Fruit fly (Drosophila melanogaster) whole organism, embryonic: ENCODE measurements around the gene Tango5.

ENCODE experiments used
- ATbp ChIP-seq: fragments of 200-800 bp; sonication (Bioruptor generic); optimal IDR thresholded peaks from 2 replicates; lab custom pipeline; 2017; ENCODE audit warnings: missing biosample characterization, mild to moderate bottlenecking, missing genetic modification characterization, missing genetic modification reagents
- Adf1 ChIP-seq: fragments of 200-800 bp; sonication (Bioruptor generic); IDR thresholded peaks from 2 replicates; pipeline ENCODE4 v1.3.6; 2022; ENCODE audit warnings: missing biosample characterization, missing genetic modification characterization
- BtbVII ChIP-seq: fragments of 200-800 bp; sonication (Bioruptor generic); optimal IDR thresholded peaks from 3 replicates; lab custom pipeline; 2017; ENCODE audit warnings: missing biosample characterization, mild to moderate bottlenecking, missing genetic modification characterization
- CG11723 ChIP-seq: fragments of 200-800 bp; sonication (Bioruptor generic); optimal IDR thresholded peaks from 2 replicates; lab custom pipeline; 2017; ENCODE audit warnings: missing biosample characterization, mild to moderate bottlenecking, missing genetic modification characterization
- CG14860 ChIP-seq: fragments of 200-800 bp; sonication (Bioruptor generic); IDR thresholded peaks from 3 replicates; pipeline ENCODE4 v1.3.6; 2022; ENCODE audit warnings: missing biosample characterization, missing genetic modification characterization; ENCODE audit not compliant: partially characterized antibody
- CG1603 ChIP-seq: fragments of 200-800 bp; sonication (Bioruptor generic); optimal IDR thresholded peaks from 2 replicates; lab custom pipeline; 2019; ENCODE audit warnings: missing biosample characterization, mild to moderate bottlenecking, missing genetic modification characterization, moderate library complexity
- CG18599 ChIP-seq: fragments of 200-800 bp; sonication (Bioruptor generic); optimal IDR thresholded peaks from 3 replicates; lab custom pipeline; 2017; ENCODE audit warnings: missing biosample characterization, missing genetic modification characterization, mild to moderate bottlenecking, moderate library complexity, missing genetic modification reagents
- CG2678 ChIP-seq: fragments of 200-800 bp; sonication (Bioruptor generic); optimal IDR thresholded peaks from 3 replicates; lab custom pipeline; 2019; ENCODE audit warnings: missing biosample characterization, mild to moderate bottlenecking, missing genetic modification characterization, moderate library complexity
- CG3726 ChIP-seq: fragments of 200-800 bp; sonication (Bioruptor generic); IDR thresholded peaks from 3 replicates; pipeline ENCODE4, ENCODE4 v1.3.6; 2022; ENCODE audit warnings: missing biosample characterization, missing genetic modification characterization
- CG3847 ChIP-seq: fragments of 200-800 bp; sonication (Bioruptor generic); IDR thresholded peaks from 2 replicates; pipeline ENCODE4 v1.3.6; 2022; ENCODE audit warnings: missing biosample characterization, missing genetic modification characterization
- CG4360 ChIP-seq: fragments of 200-800 bp; sonication (Bioruptor generic); IDR thresholded peaks from 2 replicates; pipeline ENCODE4 v1.3.6; 2022; ENCODE audit warnings: missing biosample characterization, missing genetic modification characterization
- CG4404 ChIP-seq: fragments of 200-800 bp; sonication (Bioruptor generic); IDR thresholded peaks from 2 replicates; pipeline ENCODE4 v1.3.6; 2022; ENCODE audit warnings: missing biosample characterization, missing genetic modification characterization
- CG5245 ChIP-seq: fragments of 200-800 bp; sonication (Bioruptor generic); optimal IDR thresholded peaks from 3 replicates; lab custom pipeline; 2016; ENCODE audit warnings: missing biosample characterization, missing genetic modification characterization
- CG6689 ChIP-seq: fragments of 200-800 bp; sonication (Bioruptor generic); IDR thresholded peaks from 2 replicates; pipeline ENCODE4 v1.3.6; 2022; ENCODE audit warnings: missing biosample characterization, missing genetic modification characterization
- CG6765 ChIP-seq: fragments of 200-800 bp; sonication (Bioruptor generic); optimal IDR thresholded peaks from 3 replicates; lab custom pipeline; 2017; ENCODE audit warnings: missing biosample characterization, mild to moderate bottlenecking, missing genetic modification characterization
- CG6854 ChIP-seq: fragments of 200-800 bp; sonication (Bioruptor generic); optimal IDR thresholded peaks from 3 replicates; lab custom pipeline; 2017; ENCODE audit warnings: missing biosample characterization, mild to moderate bottlenecking, missing genetic modification characterization
- CG7839 ChIP-seq: fragments of 200-800 bp; sonication (Bioruptor generic); optimal IDR thresholded peaks from 3 replicates; lab custom pipeline; 2018; ENCODE audit warnings: missing biosample characterization, mild to moderate bottlenecking, missing genetic modification characterization, moderate library complexity
- CG8944 ChIP-seq: fragments of 200-800 bp; sonication (Bioruptor generic); optimal IDR thresholded peaks from 3 replicates; lab custom pipeline; 2016; ENCODE audit warnings: missing biosample characterization, missing genetic modification characterization
- CG9727 ChIP-seq: fragments of 200-800 bp; sonication (Bioruptor generic); optimal IDR thresholded peaks from 3 replicates; lab custom pipeline; 2017; ENCODE audit warnings: missing biosample characterization, mild to moderate bottlenecking, missing genetic modification characterization
- Fer2 ChIP-seq: fragments of 200-800 bp; sonication (Bioruptor generic); optimal IDR thresholded peaks from 2 replicates; lab custom pipeline; 2018; ENCODE audit warnings: missing biosample characterization, mild to moderate bottlenecking, missing genetic modification characterization, moderate library complexity
- Hr78 ChIP-seq, 2 experiments: fragments of 200-800 bp in 1 of 2; fragments of >200 bp in 1 of 2; sonication (Bioruptor generic) in 1 of 2; optimal IDR thresholded peaks; 2 replicates each; lab custom pipeline; 2017 to 2019; ENCODE audit warnings: missing biosample characterization in 2 of 2, missing genetic modification characterization in 2 of 2, mild to moderate bottlenecking in 1 of 2, moderate library complexity in 1 of 2
- NFAT ChIP-seq: fragments of 200-800 bp; sonication (Bioruptor generic); IDR thresholded peaks from 2 replicates; pipeline ENCODE4 v1.3.6; 2022; ENCODE audit warnings: missing biosample characterization, missing genetic modification characterization
- Rfx ChIP-seq: fragments of 200-800 bp; sonication (Bioruptor generic); IDR thresholded peaks from 2 replicates; pipeline ENCODE4 v1.3.6; 2022; ENCODE audit warnings: missing biosample characterization, missing genetic modification characterization
- Side ChIP-seq: fragments of 200-800 bp; sonication (Bioruptor generic); optimal IDR thresholded peaks from 2 replicates; lab custom pipeline; 2016; ENCODE audit warnings: missing biosample characterization, missing genetic modification characterization
- Six4 ChIP-seq: fragments of 200-800 bp; sonication (Bioruptor generic); optimal IDR thresholded peaks from 2 replicates; lab custom pipeline; 2016; ENCODE audit warnings: missing biosample characterization, missing genetic modification characterization
- Sox102F ChIP-seq: fragments of 200-800 bp; sonication (Bioruptor generic); optimal IDR thresholded peaks from 2 replicates; lab custom pipeline; 2018; ENCODE audit warnings: missing biosample characterization, mild to moderate bottlenecking, missing genetic modification characterization, moderate library complexity
- abd-A ChIP-seq: fragments of 200-800 bp; sonication (Bioruptor generic); optimal IDR thresholded peaks from 3 replicates; lab custom pipeline; 2019; ENCODE audit warnings: missing biosample characterization, mild to moderate bottlenecking, missing genetic modification characterization, moderate library complexity
- ash1 ChIP-seq: fragments of 200-800 bp; sonication (Bioruptor generic); optimal IDR thresholded peaks from 2 replicates; lab custom pipeline; 2018; ENCODE audit warnings: missing biosample characterization, mild to moderate bottlenecking, missing genetic modification characterization
- bcd ChIP-seq: fragments of 200-800 bp; sonication (Bioruptor generic); optimal IDR thresholded peaks from 2 replicates; lab custom pipeline; 2017; ENCODE audit warnings: missing biosample characterization, mild to moderate bottlenecking, missing genetic modification characterization
- cas ChIP-seq: fragments of 200-800 bp; sonication (Bioruptor generic); IDR thresholded peaks from 2 replicates; pipeline ENCODE4 v1.3.6; 2022; ENCODE audit warnings: missing biosample characterization, missing genetic modification characterization
- caup ChIP-seq: fragments of 200-800 bp; sonication (Bioruptor generic); optimal IDR thresholded peaks from 3 replicates; lab custom pipeline; 2017; ENCODE audit warnings: missing biosample characterization, mild to moderate bottlenecking, missing genetic modification characterization, moderate library complexity; ENCODE audit not compliant: severe bottlenecking
- chinmo ChIP-seq: fragments of 200-800 bp; sonication (Bioruptor generic); IDR thresholded peaks from 4 replicates; pipeline ENCODE4 v1.3.6; 2022; ENCODE audit warnings: missing biosample characterization, missing genetic modification characterization; ENCODE audit not compliant: partially characterized antibody
- corto ChIP-seq: fragments of 200-800 bp; sonication (Bioruptor generic); optimal IDR thresholded peaks from 2 replicates; lab custom pipeline; 2016; ENCODE audit warnings: missing biosample characterization, mild to moderate bottlenecking, missing genetic modification characterization, moderate library complexity
- cwo ChIP-seq: fragments of 200-800 bp; sonication (Bioruptor generic); optimal IDR thresholded peaks from 3 replicates; lab custom pipeline; 2017; ENCODE audit warnings: missing biosample characterization, missing genetic modification characterization, mild to moderate bottlenecking, moderate library complexity, missing genetic modification reagents
- disco-r ChIP-seq: fragments of 200-800 bp; sonication (Bioruptor generic); optimal IDR thresholded peaks from 2 replicates; lab custom pipeline; 2016; ENCODE audit warnings: missing biosample characterization, missing genetic modification characterization
- dmrt99B ChIP-seq: fragments of 200-800 bp; sonication (Bioruptor generic); optimal IDR thresholded peaks from 2 replicates; lab custom pipeline; 2018; ENCODE audit warnings: missing biosample characterization, mild to moderate bottlenecking, missing genetic modification characterization, moderate library complexity
- hkb ChIP-seq, 2 experiments: fragments of 200-800 bp in 1 of 2; fragments of >200 bp in 1 of 2; sonication (Bioruptor generic) in 1 of 2; IDR thresholded peaks in 1 of 2; optimal IDR thresholded peaks in 1 of 2; 2 replicates each; pipeline versions ENCODE4 v1.3.6 to Lab custom; 2017 to 2022; ENCODE audit warnings: missing biosample characterization in 1 of 2, missing genetic modification characterization in 1 of 2
- ind ChIP-seq: fragments of 200-800 bp; sonication (Bioruptor generic); optimal IDR thresholded peaks from 3 replicates; lab custom pipeline; 2016; ENCODE audit warnings: missing biosample characterization, missing genetic modification characterization
- jigr1 ChIP-seq: fragments of 200-800 bp; sonication (Bioruptor generic); IDR thresholded peaks from 3 replicates; pipeline ENCODE4 v1.3.6; 2022; ENCODE audit warnings: missing biosample characterization, missing genetic modification characterization
- ken ChIP-seq: fragments of 200-800 bp; sonication (Bioruptor generic); IDR thresholded peaks from 3 replicates; pipeline ENCODE4 v1.3.6; 2022; ENCODE audit warnings: missing biosample characterization, missing genetic modification characterization
- klu ChIP-seq: fragments of 200-800 bp; sonication (Bioruptor generic); IDR thresholded peaks from 2 replicates; pipeline ENCODE4 v1.3.6; 2022; ENCODE audit warnings: missing biosample characterization, missing genetic modification characterization
- p53 ChIP-seq: fragments of 200-800 bp; sonication (Bioruptor generic); optimal IDR thresholded peaks from 2 replicates; lab custom pipeline; 2016; ENCODE audit warnings: missing biosample characterization, missing genetic modification characterization
- run ChIP-seq: fragments of 200-800 bp; sonication (Bioruptor generic); optimal IDR thresholded peaks from 3 replicates; lab custom pipeline; 2018; ENCODE audit warnings: missing biosample characterization, mild to moderate bottlenecking, missing genetic modification characterization
- sd ChIP-seq: fragments of 200-800 bp; sonication (Bioruptor generic); optimal IDR thresholded peaks from 3 replicates; lab custom pipeline; 2018; ENCODE audit warnings: missing biosample characterization, mild to moderate bottlenecking, missing genetic modification characterization, moderate library complexity
- sens ChIP-seq: fragments of 200-800 bp; sonication (Bioruptor generic); peaks from one replicate; lab custom pipeline; 2016; ENCODE audit warnings: missing biosample characterization, missing genetic modification characterization
- shn ChIP-seq: fragments of 200-800 bp; sonication (Bioruptor generic); optimal IDR thresholded peaks from 3 replicates; lab custom pipeline; 2016; ENCODE audit warnings: missing biosample characterization, missing genetic modification characterization
- tx ChIP-seq: fragments of 200-800 bp; sonication (Bioruptor generic); optimal IDR thresholded peaks from 2 replicates; lab custom pipeline; 2016; ENCODE audit warnings: missing biosample characterization, missing genetic modification characterization
- zen ChIP-seq: fragments of 200-800 bp; sonication (Bioruptor generic); optimal IDR thresholded peaks from 3 replicates; lab custom pipeline; 2018; ENCODE audit warnings: missing biosample characterization, mild to moderate bottlenecking, missing genetic modification characterization, moderate library complexity

Gene Tango5

DNA sequence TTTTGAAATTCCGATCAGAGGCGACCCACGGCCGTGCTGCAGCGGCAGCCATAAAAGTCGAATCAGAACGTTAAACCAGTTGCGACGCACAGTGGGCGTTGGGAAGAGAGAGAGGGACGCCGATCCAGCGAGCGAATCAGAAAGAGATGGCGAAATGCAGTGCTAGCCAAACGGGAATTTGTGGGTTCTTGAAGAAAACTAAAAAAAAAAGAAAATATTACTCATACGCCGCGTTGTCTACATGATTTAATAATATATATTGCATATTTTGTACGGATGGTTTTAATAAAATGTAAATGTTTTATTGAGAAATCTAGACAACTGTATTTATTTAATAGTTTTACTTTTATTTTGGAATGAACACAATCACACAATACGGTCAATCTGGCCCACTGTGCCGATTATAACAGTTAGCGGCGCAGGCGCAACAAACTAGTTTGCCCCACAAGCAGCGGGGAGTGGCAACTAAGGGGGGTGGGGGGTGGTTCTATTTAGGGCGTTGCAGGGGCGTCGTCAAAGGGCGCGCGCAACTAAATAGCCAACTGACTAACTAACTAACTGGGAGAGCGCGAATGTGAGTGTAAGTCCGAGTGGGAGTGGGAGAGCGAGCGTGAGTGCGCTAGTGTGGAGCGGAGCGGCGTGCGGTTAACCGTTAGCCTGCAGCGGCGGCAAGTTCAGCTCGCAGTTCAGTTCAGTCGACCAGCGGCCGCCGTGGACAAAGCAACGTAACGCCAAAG is 7.8 kb upstream of the Tango5 start, which contains the start of gene CG15211 (continued):
- TF ChIP-seq ind = peak; percentile 62
- TF ChIP-seq Adf1 (GFP tag; lab: Robert Waterston, UW) = peak; percentile 19; the same call in 1 of the 2 replicates
- peak; percentile 77 for TF ChIP-seq BtbVII (GFP tag; lab: Kevin White, UChicago)
- no peak for TF ChIP-seq CG6765 (GFP tag; lab: Kevin White, UChicago)
- TF ChIP-seq zen = no peak
- TF ChIP-seq caup (GFP tag; lab: Kevin White, UChicago) = peak; percentile 49
- peak; percentile 15 for TF ChIP-seq tx (GFP tag; lab: Kevin White, UChicago)
- peak; percentile 41 for TF ChIP-seq CG1603 (tag; lab: Kevin White, UChicago)
- TF ChIP-seq cas (GFP tag; lab: Robert Waterston, UW) = no peak
- peak; percentile 80 for TF ChIP-seq CG7839 (tag; lab: Kevin White, UChicago)
- TF ChIP-seq CG18599 = peak; percentile 75
- TF ChIP-seq CG4360 (GFP tag; lab: Robert Waterston, UW) = no peak
- TF ChIP-seq corto (GFP tag; lab: Kevin White, UChicago) = no peak
- no peak for TF ChIP-seq disco-r (GFP tag; lab: Kevin White, UChicago)
- peak; percentile 92 for TF ChIP-seq sens (GFP tag; lab: Kevin White, UChicago)
- no peak for TF ChIP-seq Side (GFP tag; lab: Kevin White, UChicago)
- 0 out of 2 replicates have a peak, but pooled peaks have one; percentile 2 for TF ChIP-seq NFAT (GFP tag; lab: Robert Waterston, UW)
- TF ChIP-seq CG6689 (GFP tag; lab: Robert Waterston, UW) = peak; percentile 77
- no peak for TF ChIP-seq CG14860 (GFP tag; lab: Robert Waterston, UW)
- peak; percentile 30 for TF ChIP-seq CG5245 (GFP tag; lab: Kevin White, UChicago)
- TF ChIP-seq jigr1 (GFP tag; lab: Robert Waterston, UW) = no peak
- peak in 1 of 2 experiments; percentile 79 for TF ChIP-seq Hr78 (GFP tag; optimal IDR thresholded peaks at IDR 0.05; lab: Kevin White, UChicago)
- peak; percentile 22 for TF ChIP-seq Fer2 (tag; lab: Kevin White, UChicago)
- peak; percentile 74 for TF ChIP-seq bcd (GFP tag; lab: Kevin White, UChicago)
- no peak for TF ChIP-seq klu (GFP tag; lab: Robert Waterston, UW)
- no peak for TF ChIP-seq hkb (optimal IDR thresholded peaks at IDR 0.05; lab: Kevin White, UChicago)
- no peak; the same call in none of the 2 replicates for TF ChIP-seq hkb (GFP tag; IDR thresholded peaks at IDR 0.05; lab: Robert Waterston, UW)
- TF ChIP-seq Six4 (GFP tag; lab: Kevin White, UChicago) = peak; percentile 55
- peak; percentile 20 for TF ChIP-seq shn
- peak; percentile 89; the same call in 3 of the 4 replicates for TF ChIP-seq chinmo (GFP tag; lab: Robert Waterston, UW)
- TF ChIP-seq dmrt99B (tag; lab: Kevin White, UChicago) = peak; percentile 82
- peak; percentile 49 for TF ChIP-seq cwo (GFP tag; lab: Kevin White, UChicago)
- peak; percentile 61 for TF ChIP-seq sd (tag; lab: Kevin White, UChicago)
- TF ChIP-seq CG6854 = peak; percentile 32
- TF ChIP-seq ATbp (GFP tag; lab: Kevin White, UChicago) = peak; percentile 66
- TF ChIP-seq CG4404 = no peak
- TF ChIP-seq p53 (GFP tag; lab: Kevin White, UChicago) = no peak
- TF ChIP-seq ken (GFP tag; lab: Robert Waterston, UW) = peak; percentile 62; the same call in 2 of the 3 replicates
- TF ChIP-seq CG11723 (GFP tag; lab: Kevin White, UChicago) = peak; percentile 57
- peak; percentile 43 for TF ChIP-seq Rfx (GFP tag; lab: Robert Waterston, UW)
- TF ChIP-seq CG8944 (GFP tag; lab: Kevin White, UChicago) = no peak
- TF ChIP-seq CG9727 (GFP tag; lab: Kevin White, UChicago) = peak; percentile 68
- 0 out of 3 replicates have a peak, but pooled peaks have one; percentile 58 for TF ChIP-seq CG3726 (GFP tag; lab: Robert Waterston, UW)
- TF ChIP-seq CG3847 = peak; percentile 28; the same call in 1 of the 2 replicates
- TF ChIP-seq run (tag; lab: Kevin White, UChicago) = peak; percentile 17
- TF ChIP-seq abd-A (tag; lab: Kevin White, UChicago) = peak; percentile 37
- TF ChIP-seq CG2678 = peak; percentile 85
- TF ChIP-seq ash1 (GFP tag; lab: Kevin White, UChicago) = no peak
- peak; percentile 82 for TF ChIP-seq Sox102F (GFP tag; lab: Kevin White, UChicago)
